Worm (Caenorhabditis elegans): ENCODE results near the gene B0416.2.

The B0416.2 gene

ce11 chrX:9274574-9274973, 24.4 kb upstream of the B0416.2 start, which contains the start of gene B0416.10:
Gene B0416.10, minus strand, starts transcription at chrX:9274674.
- TF ChIP-seq snpc-4 (tag; optimal IDR thresholded peaks at IDR 0.05) (no peak), egl-27 (tag; optimal IDR thresholded peaks at IDR 0.05) (no peak), D1046.2 (GFP tag; IDR thresholded peaks at IDR 0.05) (no peak), mxl-3 (GFP tag; optimal IDR thresholded peaks at IDR 0.05) (no peak), ceh-82 (tag; optimal IDR thresholded peaks at IDR 0.05) (no peak), nhr-77 (tag; optimal IDR thresholded peaks at IDR 0.05) (no peak), hmg-1.1 (GFP tag; IDR thresholded peaks at IDR 0.05) (no peak), aly-2 (tag; optimal IDR thresholded peaks at IDR 0.05) (no peak), mes-2 (tag; optimal IDR thresholded peaks at IDR 0.05; ENCODE audit: poor library complexity, severe bottlenecking) (no peak), mdt-29 (GFP tag; IDR thresholded peaks at IDR 0.05) (no peak), daf-12 (tag; optimal IDR thresholded peaks at IDR 0.05) (no peak)

ce11 chrX:9278653-9279052, 20.3 kb upstream of the B0416.2 start, which contains the start of gene B0416.4:
Gene B0416.4, plus strand, starts transcription at chrX:9278953.
- TF ChIP-seq F26F4.8 (GFP tag; conservative IDR thresholded peaks at IDR 0.05) (no peak), pha-4 (GFP tag; IDR thresholded peaks at IDR 0.05) (no peak), pha-4 (tag; optimal IDR thresholded peaks at IDR 0.05) (no peak), ceh-20 (GFP tag; IDR thresholded peaks at IDR 0.05) (no peak), dmd-6 (GFP tag; IDR thresholded peaks at IDR 0.05) (no peak), dpl-1 (GFP tag; optimal IDR thresholded peaks at IDR 0.05) (no peak), tag-97 (GFP tag; IDR thresholded peaks at IDR 0.05) (no peak), nhr-76 (tag; optimal IDR thresholded peaks at IDR 0.05) (no peak), attf-4 (tag; optimal IDR thresholded peaks at IDR 0.05) (no peak)

ce11 chrX:9283026-9283425, 15.9 kb upstream of the B0416.2 start, which contains the start of gene B0416.11:
Gene B0416.11, minus strand, starts transcription at chrX:9283126.
- TF ChIP-seq attf-4 (tag; optimal IDR thresholded peaks at IDR 0.05) = no peak
- TF ChIP-seq hif-1 (tag; optimal IDR thresholded peaks at IDR 0.05) = no peak
- TF ChIP-seq nhr-25 (tag; optimal IDR thresholded peaks at IDR 0.05; ENCODE audit: borderline replicate concordance, insufficient read depth) = no peak
- TF ChIP-seq lsy-2 (tag; optimal IDR thresholded peaks at IDR 0.05) = no peak

ce11 chrX:9291345-9291744, 7.6 kb upstream of the B0416.2 start, which contains the start of gene B0416.3:
Gene B0416.3, plus strand, starts transcription at chrX:9291645.
- TF ChIP-seq Y75B8A.6 (GFP tag; IDR thresholded peaks at IDR 0.05) = no peak
- no peak for TF ChIP-seq zip-2 (tag; optimal IDR thresholded peaks at IDR 0.05)
- TF ChIP-seq zag-1 (tag; optimal IDR thresholded peaks at IDR 0.05) = no peak
- no peak for TF ChIP-seq daf-19 (GFP tag; conservative IDR thresholded peaks at IDR 0.05)
- TF ChIP-seq egl-27 (tag; optimal IDR thresholded peaks at IDR 0.05) = no peak
- TF ChIP-seq mxl-3 (GFP tag; optimal IDR thresholded peaks at IDR 0.05) = no peak
- no peak for TF ChIP-seq F10B5.3 (tag; optimal IDR thresholded peaks at IDR 0.05)
- no peak for TF ChIP-seq egl-43 (GFP tag; IDR thresholded peaks at IDR 0.05)
- TF ChIP-seq zfp-3 (GFP tag; conservative IDR thresholded peaks at IDR 0.05) = no peak
- TF ChIP-seq ztf-7 (tag; optimal IDR thresholded peaks at IDR 0.05) = no peak
- no peak for TF ChIP-seq ceh-62 (tag; optimal IDR thresholded peaks at IDR 0.05)
- TF ChIP-seq tra-1 (GFP tag; IDR thresholded peaks at IDR 0.05) = no peak
- TF ChIP-seq hif-1 (tag; optimal IDR thresholded peaks at IDR 0.05) = no peak
- TF ChIP-seq snpc-4 (tag; optimal IDR thresholded peaks at IDR 0.05) = no peak
- no peak for TF ChIP-seq php-3 (GFP tag; IDR thresholded peaks at IDR 0.05)
- TF ChIP-seq saeg-2 (GFP tag; IDR thresholded peaks at IDR 0.05) = no peak
- TF ChIP-seq lsy-2 (tag; optimal IDR thresholded peaks at IDR 0.05) = no peak
- TF ChIP-seq jun-1 (tag; optimal IDR thresholded peaks at IDR 0.05) = no peak
- TF ChIP-seq ceh-82 (tag; optimal IDR thresholded peaks at IDR 0.05) = no peak
- no peak for TF ChIP-seq F49E8.2 (tag; optimal IDR thresholded peaks at IDR 0.05; ENCODE audit: borderline replicate concordance)
